Worm (Caenorhabditis elegans) whole organism, L2 larva: Measurements from ENCODE around the gene cylc-1.

Source experiments
- F13H6.1 ChIP-seq: sonication (generic microtip); optimal IDR thresholded peaks from 2 replicates; lab custom pipeline; 2016; ENCODE audit warnings: missing genetic modification characterization, missing compliant biosample characterization
- ZK546.5 ChIP-seq: sonication (generic microtip); optimal IDR thresholded peaks from 2 replicates; lab custom pipeline; 2017; ENCODE audit warnings: missing biosample characterization, missing genetic modification characterization
- blmp-1 ChIP-seq: sonication (generic microtip); optimal IDR thresholded peaks from 2 replicates; lab custom pipeline; 2017; ENCODE audit warnings: missing genetic modification characterization, mild to moderate bottlenecking, missing compliant biosample characterization, antibody characterized with exemption, moderate library complexity; ENCODE audit not compliant: insufficient read depth
- lin-13 ChIP-seq: fragments of 150-350 bp; optimal IDR thresholded peaks from 2 replicates; lab custom pipeline; 2014; ENCODE audit warnings: missing biosample characterization, missing genetic modification reagents, missing genetic modification characterization
- lin-39 ChIP-seq: fragments of 150-350 bp; optimal IDR thresholded peaks from 2 replicates; lab custom pipeline; 2014; ENCODE audit warnings: missing biosample characterization, missing genetic modification reagents, missing genetic modification characterization
- lsy-2 ChIP-seq, 2 experiments: fragments of 150-350 bp in 1 of 2; sonication (generic microtip) in 1 of 2; optimal IDR thresholded peaks; 2 replicates each; lab custom pipeline; 2014 to 2017; ENCODE audit warnings: missing biosample characterization in 2 of 2, missing genetic modification characterization in 2 of 2
- mbf-1 ChIP-seq: sonication (generic microtip); optimal IDR thresholded peaks from 2 replicates; lab custom pipeline; 2017; ENCODE audit warnings: missing biosample characterization, missing genetic modification characterization
- nhr-11 ChIP-seq: fragments of 150-350 bp; optimal IDR thresholded peaks from 2 replicates; lab custom pipeline; 2014; ENCODE audit warnings: missing biosample characterization, missing genetic modification characterization
- unc-62 ChIP-seq: fragments of 150-350 bp; optimal IDR thresholded peaks from 2 replicates; lab custom pipeline; 2014; ENCODE audit warnings: missing biosample characterization, missing genetic modification reagents, missing genetic modification characterization
- ztf-1 ChIP-seq: fragments of 200-800 bp; sonication (Bioruptor generic); conservative IDR thresholded peaks from 2 replicates; pipeline ENCODE4 v1.3.6; 2022; ENCODE audit warnings: missing genetic modification characterization, missing compliant biosample characterization
- ztf-4 ChIP-seq: fragments of 150-350 bp; optimal IDR thresholded peaks from 2 replicates; lab custom pipeline; 2014; ENCODE audit warnings: missing biosample characterization, missing genetic modification characterization

cylc-1 gene

DNA sequence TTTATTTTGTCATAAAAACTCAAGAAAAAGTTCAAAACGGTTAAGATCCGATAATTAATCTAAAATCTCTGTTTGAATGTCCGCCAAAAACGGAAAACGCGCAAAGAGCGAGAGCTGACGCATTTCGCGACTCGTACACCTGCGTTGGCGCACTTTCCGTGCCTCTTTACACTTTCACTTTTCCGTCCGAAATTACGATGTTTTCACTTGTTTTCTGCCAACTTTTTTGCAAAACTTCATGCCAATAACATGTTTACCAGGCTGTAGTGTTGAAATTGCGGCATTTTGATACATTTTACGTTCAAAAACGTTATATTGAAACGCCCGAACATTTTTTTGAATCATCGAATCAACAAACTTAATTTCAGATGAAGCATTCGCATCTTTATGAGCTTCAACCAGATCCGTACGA lies 41.8 kb downstream of the cylc-1 start, which contains the start of gene W03F8.4 (continued):
- TF ChIP-seq unc-62 (GFP tag; lab: Kevin White, UChicago) (no peak), blmp-1 (tag; lab: Kevin White, UChicago) (peak; percentile 100), lin-39 (no peak), mbf-1 (no peak), lsy-2 (tag; optimal IDR thresholded peaks at IDR 0.05; lab: Kevin White, UChicago) (peak; percentile 92 to 96), ztf-1 (GFP tag; lab: Robert Waterston, UW) (no peak), nhr-11 (tag; lab: Kevin White, UChicago) (no peak), lin-13 (peak; percentile 91), ztf-4 (tag; lab: Kevin White, UChicago) (peak; percentile 90), ZK546.5 (tag; lab: Kevin White, UChicago) (peak; percentile 60), F13H6.1 (tag; lab: Kevin White, UChicago) (peak; percentile 93)
